Fruit fly (Drosophila melanogaster): ENCODE measurements around the gene p24-2.

- no peak for TF ChIP-seq CTCF (optimal IDR thresholded peaks at IDR 0.05)
- TF ChIP-seq CG8478 (optimal IDR thresholded peaks at IDR 0.05), result no peak
Measured at dm6 chr3R:9725121-9725956, 32.7 kb upstream of the p24-2 start, which contains the start of gene hyd.

All from S2 (cell line).